Fruit fly (Drosophila melanogaster) whole organism, embryonic: ENCODE results near the gene ninaG.

Source experiments
- Adf1 ChIP-seq: fragments of 200-800 bp; sonication (Bioruptor generic); IDR thresholded peaks from 2 replicates; pipeline ENCODE4 v1.3.6; 2022; ENCODE audit warnings: missing biosample characterization, missing genetic modification characterization
- Asciz ChIP-seq: fragments of 200-800 bp; sonication (Bioruptor generic); optimal IDR thresholded peaks from 2 replicates; lab custom pipeline; 2017; ENCODE audit warnings: missing biosample characterization, mild to moderate bottlenecking, missing genetic modification characterization, missing genetic modification reagents
- CG10462 ChIP-seq: fragments of 200-800 bp; sonication (Bioruptor generic); optimal IDR thresholded peaks from 2 replicates; lab custom pipeline; 2016; ENCODE audit warnings: missing biosample characterization, missing genetic modification characterization
- CG11398 ChIP-seq: fragments of 200-800 bp; sonication (Bioruptor generic); optimal IDR thresholded peaks from 2 replicates; lab custom pipeline; 2016; ENCODE audit warnings: missing biosample characterization, missing genetic modification characterization
- CG11695 ChIP-seq: fragments of 200-800 bp; sonication (Bioruptor generic); IDR thresholded peaks from 3 replicates; pipeline ENCODE4 v1.3.6; 2022; ENCODE audit warnings: missing biosample characterization, missing genetic modification characterization
- CG11696 ChIP-seq: fragments of 200-800 bp; sonication (Bioruptor generic); IDR thresholded peaks from 2 replicates; pipeline ENCODE4 v1.3.6; 2022; ENCODE audit warnings: missing biosample characterization, missing genetic modification characterization
- CG13624 ChIP-seq: fragments of 200-800 bp; sonication (Bioruptor generic); optimal IDR thresholded peaks from 2 replicates; lab custom pipeline; 2016; ENCODE audit warnings: missing biosample characterization, missing genetic modification characterization
- CG1647 ChIP-seq: fragments of 200-800 bp; sonication (Bioruptor generic); optimal IDR thresholded peaks from 3 replicates; lab custom pipeline; 2016; ENCODE audit warnings: missing biosample characterization, missing genetic modification characterization
- CG18476 ChIP-seq: fragments of 200-800 bp; sonication (Bioruptor generic); optimal IDR thresholded peaks from 2 replicates; lab custom pipeline; 2016; ENCODE audit warnings: missing biosample characterization, mild to moderate bottlenecking, missing genetic modification characterization
- CG18599 ChIP-seq: fragments of 200-800 bp; sonication (Bioruptor generic); optimal IDR thresholded peaks from 3 replicates; lab custom pipeline; 2017; ENCODE audit warnings: missing biosample characterization, missing genetic modification characterization, mild to moderate bottlenecking, moderate library complexity, missing genetic modification reagents
- CG33557 ChIP-seq: fragments of 200-800 bp; sonication (Bioruptor generic); optimal IDR thresholded peaks from 2 replicates; lab custom pipeline; 2019; ENCODE audit warnings: missing biosample characterization, mild to moderate bottlenecking, missing genetic modification characterization, moderate library complexity
- CG34224 ChIP-seq: fragments of 200-800 bp; sonication (Bioruptor generic); IDR thresholded peaks from 3 replicates; pipeline ENCODE4 v1.3.6; 2022; ENCODE audit warnings: missing biosample characterization, missing genetic modification characterization; ENCODE audit not compliant: partially characterized antibody
- CG3726 ChIP-seq: fragments of 200-800 bp; sonication (Bioruptor generic); IDR thresholded peaks from 3 replicates; pipeline ENCODE4, ENCODE4 v1.3.6; 2022; ENCODE audit warnings: missing biosample characterization, missing genetic modification characterization
- CG43689 ChIP-seq: fragments of 200-800 bp; sonication (Bioruptor generic); IDR thresholded peaks from 2 replicates; pipeline ENCODE4 v1.3.6; 2022; ENCODE audit warnings: missing biosample characterization, missing genetic modification characterization
- CG4424 ChIP-seq: fragments of 200-800 bp; sonication (Bioruptor generic); optimal IDR thresholded peaks from 3 replicates; lab custom pipeline; 2016; ENCODE audit warnings: missing biosample characterization, missing genetic modification characterization
- CG6689 ChIP-seq: fragments of 200-800 bp; sonication (Bioruptor generic); IDR thresholded peaks from 2 replicates; pipeline ENCODE4 v1.3.6; 2022; ENCODE audit warnings: missing biosample characterization, missing genetic modification characterization
- CG7271 ChIP-seq: fragments of 200-800 bp; sonication (Bioruptor generic); optimal IDR thresholded peaks from 2 replicates; lab custom pipeline; 2018; ENCODE audit warnings: missing biosample characterization, mild to moderate bottlenecking, missing genetic modification characterization, moderate library complexity
- CG7372 ChIP-seq: fragments of 200-800 bp; sonication (Bioruptor generic); IDR thresholded peaks from 2 replicates; pipeline ENCODE4 v1.3.6; 2022; ENCODE audit warnings: missing biosample characterization, missing genetic modification characterization
- CG8089 ChIP-seq: fragments of 200-800 bp; sonication (Bioruptor generic); optimal IDR thresholded peaks from 3 replicates; lab custom pipeline; 2016; ENCODE audit warnings: missing biosample characterization, missing genetic modification characterization
- CG9437 ChIP-seq: fragments of 200-800 bp; sonication (Bioruptor generic); optimal IDR thresholded peaks from 2 replicates; lab custom pipeline; 2018; ENCODE audit warnings: missing biosample characterization, mild to moderate bottlenecking, missing genetic modification characterization
- CG9876 ChIP-seq: fragments of 200-800 bp; sonication (Bioruptor generic); optimal IDR thresholded peaks from 2 replicates; lab custom pipeline; 2016; ENCODE audit warnings: missing biosample characterization, missing genetic modification characterization
- Dbx ChIP-seq: fragments of 200-800 bp; sonication (Bioruptor generic); IDR thresholded peaks from 3 replicates; pipeline ENCODE4 v1.3.6; 2022; ENCODE audit warnings: missing biosample characterization, missing genetic modification characterization
- HLHmδ ChIP-seq: fragments of 200-800 bp; sonication (Bioruptor generic); optimal IDR thresholded peaks from 2 replicates; lab custom pipeline; 2018; ENCODE audit warnings: missing biosample characterization, mild to moderate bottlenecking, missing genetic modification characterization, moderate library complexity
- Jarid2 ChIP-seq: fragments of 200-800 bp; sonication (Bioruptor generic); optimal IDR thresholded peaks from 3 replicates; lab custom pipeline; 2017; ENCODE audit warnings: mild to moderate bottlenecking, missing biosample characterization, missing genetic modification reagents, missing genetic modification characterization
- Mrtf ChIP-seq: fragments of 200-800 bp; sonication (Bioruptor generic); IDR thresholded peaks from 3 replicates; pipeline ENCODE4 v1.3.6; 2022; ENCODE audit warnings: missing biosample characterization, missing genetic modification characterization
- Rx ChIP-seq: fragments of 200-800 bp; sonication (Bioruptor generic); IDR thresholded peaks from 2 replicates; pipeline ENCODE4 v1.3.6; 2022; ENCODE audit warnings: missing biosample characterization, missing genetic modification characterization
- Tbp ChIP-seq: fragments of >200 bp; optimal IDR thresholded peaks from 2 replicates; lab custom pipeline; 2018; ENCODE audit warnings: missing biosample characterization, missing genetic modification characterization
- ap ChIP-seq: fragments of 200-800 bp; sonication (Bioruptor generic); IDR thresholded peaks from 2 replicates; pipeline ENCODE4 v1.3.6; 2022; ENCODE audit warnings: missing biosample characterization, missing genetic modification characterization
- bigmax ChIP-seq: fragments of 200-800 bp; sonication (Bioruptor generic); optimal IDR thresholded peaks from 2 replicates; lab custom pipeline; 2018; ENCODE audit warnings: missing biosample characterization, mild to moderate bottlenecking, missing genetic modification characterization
- br ChIP-seq: fragments of >200 bp; optimal IDR thresholded peaks from 2 replicates; lab custom pipeline; 2017
- crp ChIP-seq, 2 experiments: fragments of 200-800 bp; sonication (Bioruptor generic); optimal IDR thresholded peaks; 2 replicates in 1 of 2; 3 replicates in 1 of 2; lab custom pipeline; 2017; ENCODE audit warnings: missing biosample characterization in 2 of 2, missing genetic modification characterization in 2 of 2, mild to moderate bottlenecking in 1 of 2, moderate library complexity in 1 of 2
- danr ChIP-seq: fragments of 200-800 bp; sonication (Bioruptor generic); IDR thresholded peaks from 2 replicates; pipeline ENCODE4 v1.3.6; 2022; ENCODE audit warnings: missing biosample characterization, missing genetic modification characterization
- dmrt99B ChIP-seq: fragments of 200-800 bp; sonication (Bioruptor generic); optimal IDR thresholded peaks from 2 replicates; lab custom pipeline; 2018; ENCODE audit warnings: missing biosample characterization, mild to moderate bottlenecking, missing genetic modification characterization, moderate library complexity
- ems ChIP-seq: fragments of 200-800 bp; sonication (Bioruptor generic); optimal IDR thresholded peaks from 3 replicates; lab custom pipeline; 2016; ENCODE audit warnings: missing biosample characterization, missing genetic modification characterization
- gem ChIP-seq: fragments of 200-800 bp; sonication (Bioruptor generic); optimal IDR thresholded peaks from 2 replicates; lab custom pipeline; 2019; ENCODE audit warnings: missing biosample characterization, mild to moderate bottlenecking, missing genetic modification characterization, moderate library complexity
- gro ChIP-seq: fragments of 200-800 bp; sonication (Bioruptor generic); optimal IDR thresholded peaks from 2 replicates; lab custom pipeline; 2016; ENCODE audit warnings: missing biosample characterization, missing genetic modification characterization
- h ChIP-seq: fragments of >200 bp; optimal IDR thresholded peaks from 2 replicates; lab custom pipeline; 2017
- ind ChIP-seq: fragments of 200-800 bp; sonication (Bioruptor generic); optimal IDR thresholded peaks from 3 replicates; lab custom pipeline; 2016; ENCODE audit warnings: missing biosample characterization, missing genetic modification characterization
- lov ChIP-seq, 2 experiments: fragments of 200-800 bp in 1 of 2; fragments of >200 bp in 1 of 2; sonication (Bioruptor generic) in 1 of 2; IDR thresholded peaks in 1 of 2; optimal IDR thresholded peaks in 1 of 2; 2 replicates in 1 of 2; 3 replicates in 1 of 2; pipeline versions ENCODE4 v1.3.6 to Lab custom; 2017 to 2022; ENCODE audit warnings: missing biosample characterization in 1 of 2, missing genetic modification characterization in 1 of 2
- nau ChIP-seq: fragments of 200-800 bp; sonication (Bioruptor generic); optimal IDR thresholded peaks from 3 replicates; lab custom pipeline; 2017; ENCODE audit warnings: missing biosample characterization, mild to moderate bottlenecking, missing genetic modification characterization, missing genetic modification reagents
- nmo ChIP-seq: fragments of 200-800 bp; sonication (Bioruptor generic); optimal IDR thresholded peaks from 2 replicates; lab custom pipeline; 2018; ENCODE audit warnings: missing biosample characterization, mild to moderate bottlenecking, missing genetic modification characterization, moderate library complexity
- otp ChIP-seq: fragments of 200-800 bp; sonication (Bioruptor generic); IDR thresholded peaks from 3 replicates; pipeline ENCODE4, ENCODE4 v1.3.6; 2022; ENCODE audit warnings: missing biosample characterization, missing genetic modification characterization
- phol ChIP-seq: fragments of 200-800 bp; sonication (Bioruptor generic); optimal IDR thresholded peaks from 3 replicates; lab custom pipeline; 2018; ENCODE audit warnings: missing biosample characterization, mild to moderate bottlenecking, missing genetic modification characterization, moderate library complexity
- pum ChIP-seq: fragments of 200-800 bp; sonication (Bioruptor generic); optimal IDR thresholded peaks from 2 replicates; lab custom pipeline; 2016; ENCODE audit warnings: missing biosample characterization, missing genetic modification characterization
- ranshi ChIP-seq: fragments of 200-800 bp; sonication (Bioruptor generic); IDR thresholded peaks from 2 replicates; pipeline ENCODE4 v1.3.6; 2022; ENCODE audit warnings: missing biosample characterization, missing genetic modification characterization
- slbo ChIP-seq: fragments of 200-800 bp; sonication (Bioruptor generic); IDR thresholded peaks from 2 replicates; pipeline ENCODE4 v1.3.6; 2022; ENCODE audit warnings: missing biosample characterization, missing genetic modification characterization
- slou ChIP-seq: fragments of 200-800 bp; sonication (Bioruptor generic); optimal IDR thresholded peaks from 3 replicates; lab custom pipeline; 2016; ENCODE audit warnings: missing biosample characterization, missing genetic modification characterization
- sob ChIP-seq: fragments of 200-800 bp; sonication (Bioruptor generic); IDR thresholded peaks from 2 replicates; pipeline ENCODE4 v1.3.6; 2022; ENCODE audit warnings: missing biosample characterization, missing genetic modification characterization
- stwl ChIP-seq: fragments of 200-800 bp; sonication (Bioruptor generic); optimal IDR thresholded peaks from 3 replicates; lab custom pipeline; 2018; ENCODE audit warnings: missing biosample characterization, mild to moderate bottlenecking, missing genetic modification characterization, moderate library complexity
- toy ChIP-seq: fragments of 200-800 bp; sonication (Bioruptor generic); IDR thresholded peaks from 2 replicates; pipeline ENCODE4 v1.3.6; 2022; ENCODE audit warnings: missing biosample characterization, missing genetic modification characterization
- tx ChIP-seq: fragments of 200-800 bp; sonication (Bioruptor generic); optimal IDR thresholded peaks from 2 replicates; lab custom pipeline; 2016; ENCODE audit warnings: missing biosample characterization, missing genetic modification characterization

The ninaG gene

dm6 chr3R:11435537-11436234, 14.2 kb upstream of the ninaG start, which contains the start of the genes Exd2 and CG5281 (continued):
- TF ChIP-seq HLHmδ (GFP tag; lab: Kevin White, UChicago): no peak
- peak; percentile 55; the same call in 1 of the 3 replicates for TF ChIP-seq CG34224 (GFP tag; lab: Robert Waterston, UW)
- no peak for TF ChIP-seq gem (tag; lab: Kevin White, UChicago)
- TF ChIP-seq br (lab: Kevin White, UChicago): no peak
- TF ChIP-seq h (lab: Kevin White, UChicago): no peak
- peak; percentile 41 for TF ChIP-seq CG18476 (GFP tag; lab: Kevin White, UChicago)
- TF ChIP-seq bigmax (GFP tag; lab: Kevin White, UChicago): no peak
- TF ChIP-seq ranshi (GFP tag; lab: Robert Waterston, UW): no peak
- TF ChIP-seq Adf1: no peak
- TF ChIP-seq CG9876 (GFP tag; lab: Kevin White, UChicago): peak; percentile 21
- no peak for TF ChIP-seq Asciz (GFP tag; lab: Kevin White, UChicago)
- peak; percentile 43; the same call in 1 of the 2 replicates for TF ChIP-seq sob (GFP tag; lab: Robert Waterston, UW)
- no peak for TF ChIP-seq CG43689
- TF ChIP-seq CG6689 (GFP tag; lab: Robert Waterston, UW): peak; percentile 48
- no peak for TF ChIP-seq Rx
- peak; percentile 62 for TF ChIP-seq tx (GFP tag; lab: Kevin White, UChicago)
- peak; percentile 60 to 93 for TF ChIP-seq crp (GFP tag; optimal IDR thresholded peaks at IDR 0.05; lab: Kevin White, UChicago)
- no peak for TF ChIP-seq ap
- TF ChIP-seq Dbx (GFP tag; lab: Robert Waterston, UW): no peak
- peak; percentile 63 for TF ChIP-seq nmo (GFP tag; lab: Kevin White, UChicago)
- no peak for TF ChIP-seq CG7372
- TF ChIP-seq slou (GFP tag; lab: Kevin White, UChicago): no peak
- peak; percentile 76 for TF ChIP-seq phol (tag; lab: Kevin White, UChicago)
- TF ChIP-seq CG11398 (GFP tag; lab: Kevin White, UChicago): no peak
- TF ChIP-seq Jarid2 (GFP tag; lab: Kevin White, UChicago): no peak
- TF ChIP-seq stwl (tag; lab: Kevin White, UChicago): peak; percentile 77
- peak; percentile 34 for TF ChIP-seq gro (GFP tag; lab: Kevin White, UChicago)
- TF ChIP-seq CG4424: peak; percentile 43
- TF ChIP-seq CG11696: no peak
- TF ChIP-seq CG33557 (GFP tag; lab: Kevin White, UChicago): peak; percentile 66
- peak; percentile 16 for TF ChIP-seq CG13624 (GFP tag; lab: Kevin White, UChicago)
- TF ChIP-seq otp: 0 out of 3 replicates have a peak, but pooled peaks have one; percentile 7
- no peak for TF ChIP-seq nau (GFP tag; lab: Kevin White, UChicago)
- no peak for TF ChIP-seq CG11695 (GFP tag; lab: Robert Waterston, UW)
- peak; percentile 77 for TF ChIP-seq CG10462 (GFP tag; lab: Kevin White, UChicago)
- TF ChIP-seq pum (GFP tag; lab: Kevin White, UChicago): peak; percentile 49
- TF ChIP-seq lov (optimal IDR thresholded peaks at IDR 0.05; lab: Kevin White, UChicago): no peak
- no peak for TF ChIP-seq lov (GFP tag; IDR thresholded peaks at IDR 0.05; lab: Robert Waterston, UW)
- TF ChIP-seq Mrtf: no peak
- TF ChIP-seq CG8089 (GFP tag; lab: Kevin White, UChicago): peak; percentile 35
- peak; percentile 7 for TF ChIP-seq CG7271 (tag; lab: Kevin White, UChicago)
- TF ChIP-seq ems (GFP tag; lab: Kevin White, UChicago): no peak
- TF ChIP-seq Tbp (GFP tag; lab: Kevin White, UChicago): no peak
- TF ChIP-seq danr (GFP tag; lab: Robert Waterston, UW): no peak
- TF ChIP-seq CG18599 (GFP tag; lab: Kevin White, UChicago): no peak
- TF ChIP-seq ind: peak; percentile 28
- TF ChIP-seq CG1647 (GFP tag; lab: Kevin White, UChicago): peak; percentile 46
- TF ChIP-seq CG3726 (GFP tag; lab: Robert Waterston, UW): no peak
- peak; percentile 41; the same call in 1 of the 2 replicates for TF ChIP-seq slbo (GFP tag; lab: Robert Waterston, UW)
- no peak for TF ChIP-seq toy (GFP tag; lab: Robert Waterston, UW)
- peak; percentile 21 for TF ChIP-seq CG9437 (GFP tag; lab: Kevin White, UChicago)
- no peak for TF ChIP-seq dmrt99B (tag; lab: Kevin White, UChicago)
